Worm (Caenorhabditis elegans) whole organism, L4 larva: ENCODE data around the gene gmeb-3.

Source experiments
- F26F4.8 ChIP-seq: fragments of 200-800 bp; sonication (Bioruptor generic); conservative IDR thresholded peaks from 2 replicates; pipeline ENCODE4 v1.3.6; 2022; ENCODE audit warnings: missing genetic modification characterization, missing compliant biosample characterization
- ama-1 ChIP-seq: fragments of 150-350 bp; optimal IDR thresholded peaks from 2 replicates; lab custom pipeline; 2014; ENCODE audit warnings: inconsistent platforms, mixed read lengths
- dmd-9 ChIP-seq: fragments of 200-800 bp; sonication (Bioruptor generic); IDR thresholded peaks from 2 replicates; pipeline ENCODE4 v1.3.6; 2022; ENCODE audit warnings: missing genetic modification reagents, missing genetic modification characterization, missing compliant biosample characterization
- lin-1 ChIP-seq: fragments of 200-800 bp; sonication (Bioruptor generic); IDR thresholded peaks from 2 replicates; pipeline ENCODE4 v1.3.6; 2022; ENCODE audit warnings: missing genetic modification reagents, missing genetic modification characterization, missing compliant biosample characterization
- nhr-6 ChIP-seq: fragments of 150-350 bp; optimal IDR thresholded peaks from 2 replicates; lab custom pipeline; 2014; ENCODE audit warnings: missing biosample characterization, missing genetic modification characterization
- pqm-1 ChIP-seq: sonication (generic microtip); optimal IDR thresholded peaks from 2 replicates; lab custom pipeline; 2017; ENCODE audit warnings: missing biosample characterization, missing genetic modification characterization
- skn-1 ChIP-seq: fragments of 150-350 bp; optimal IDR thresholded peaks from 2 replicates; lab custom pipeline; 2014; ENCODE audit warnings: missing biosample characterization, missing genetic modification characterization
- zag-1 ChIP-seq: fragments of 150-350 bp; optimal IDR thresholded peaks from 2 replicates; lab custom pipeline; 2014; ENCODE audit warnings: missing biosample characterization, missing genetic modification characterization

ce11 chrIII:3723726-3724125, 44.6 kb upstream of the gmeb-3 start:
- TF ChIP-seq lin-1 (no peak), dmd-9 (GFP tag; lab: Robert Waterston, UW) (no peak), zag-1 (tag; lab: Kevin White, UChicago) (no peak), F26F4.8 (GFP tag; lab: Robert Waterston, UW) (no peak), nhr-6 (tag; lab: Kevin White, UChicago) (no peak), pqm-1 (tag; lab: Kevin White, UChicago) (no peak), skn-1 (tag; lab: Kevin White, UChicago) (no peak), ama-1 (no peak)
